Worm (Caenorhabditis elegans): ENCODE data around the gene C34C12.2.
"Not testable (repeated sequence)": the region's sequence is repeated elsewhere in the genome, so short reads cannot be mapped to it uniquely, and the experiment has no call there.

The C34C12.2 gene

ce11 chrIII:3452563-3453210, 899 bp upstream of the C34C12.2 start, which contains the start of the genes K01A11.3 and C34C12.12:
K01A11.3 (minus strand) TSS chrIII:3452613.
C34C12.12 (plus strand) TSS chrIII:3453194.
- no peak for TF ChIP-seq unc-62 (GFP tag; optimal IDR thresholded peaks at IDR 0.05)

ce11 chrIII:3454045-3454444, 459 bp downstream of the C34C12.2 start, which contains the start of gene C34C12.1:
C34C12.1 (plus strand) TSS chrIII:3454345.
- not testable (repeated sequence) for TF ChIP-seq unc-62 (GFP tag; optimal IDR thresholded peaks at IDR 0.05)

ce11 chrIII:3456226-3456625, 2.6 kb downstream of the C34C12.2 start:
- TF ChIP-seq unc-62 (GFP tag; optimal IDR thresholded peaks at IDR 0.05), result no peak

DNA sequence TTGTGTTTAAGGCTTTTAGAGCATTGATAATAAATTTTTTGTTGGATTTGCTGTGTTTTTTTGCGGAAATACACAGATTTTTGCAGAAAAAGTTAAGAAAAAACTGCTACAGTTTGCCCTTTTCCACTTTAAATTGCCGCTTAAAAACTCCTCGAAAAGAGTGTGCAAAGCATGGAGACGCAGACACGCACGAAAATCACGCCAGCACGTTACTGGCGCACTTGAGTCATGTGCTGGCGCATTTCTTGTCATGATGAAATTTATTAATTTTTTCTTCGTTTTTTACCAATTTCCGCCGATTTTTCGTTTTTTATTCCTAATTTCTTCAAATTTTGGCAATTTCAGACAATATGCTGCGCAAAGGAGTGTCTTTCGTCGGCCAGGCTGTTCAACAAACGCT, 6.5 kb downstream of the C34C12.2 start, which contains the start of gene C34C12.8:
C34C12.8 (plus strand) TSS at position 346 of the 400 bp plus-strand sequence.
- no peak for TF ChIP-seq unc-62 (GFP tag; optimal IDR thresholded peaks at IDR 0.05)

DNA sequence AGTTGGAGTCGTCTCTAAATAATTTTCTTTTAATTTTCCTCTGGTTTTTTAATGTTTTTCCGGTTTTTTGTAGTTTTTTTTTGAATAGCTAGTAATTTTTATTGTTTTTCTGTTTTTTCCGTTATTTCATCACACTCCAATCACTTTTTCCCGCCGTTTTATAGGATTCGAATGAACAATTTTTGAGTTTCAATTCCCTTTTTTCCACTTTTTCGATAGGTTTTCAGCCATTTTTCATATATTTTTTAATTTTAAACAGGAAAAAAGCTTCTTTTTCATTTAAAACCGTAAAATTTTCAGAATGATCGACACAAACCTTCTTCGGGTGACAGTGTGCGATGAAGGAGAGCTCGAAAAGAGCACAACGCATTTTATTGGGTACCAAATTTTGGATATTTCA, 7.8 kb downstream of the C34C12.2 start, which contains the start of gene pph-6:
pph-6 (plus strand) TSS at position 301 of the 400 bp plus-strand sequence.
- no peak for TF ChIP-seq unc-62 (GFP tag; optimal IDR thresholded peaks at IDR 0.05)

DNA sequence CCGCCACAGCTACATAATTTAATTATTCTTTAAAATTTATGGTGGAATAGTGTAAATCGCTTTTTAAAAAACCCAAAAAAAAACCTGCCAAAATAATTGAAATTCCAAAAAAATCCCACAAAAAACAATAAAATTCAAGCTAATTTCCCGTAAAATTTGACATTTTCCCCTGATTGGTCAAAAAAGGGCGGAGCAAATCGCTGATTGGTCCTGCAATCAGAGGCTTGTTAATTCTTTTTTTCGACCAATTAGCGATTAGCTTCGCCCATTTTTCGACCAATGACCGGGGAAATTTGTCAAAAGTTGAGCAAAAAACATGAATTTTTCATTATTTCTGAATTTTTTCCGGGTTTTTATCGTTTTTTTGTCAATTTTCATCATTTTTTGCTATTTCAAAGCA, 13.4 kb downstream of the C34C12.2 start:
- no peak for TF ChIP-seq unc-62 (GFP tag; optimal IDR thresholded peaks at IDR 0.05)

DNA sequence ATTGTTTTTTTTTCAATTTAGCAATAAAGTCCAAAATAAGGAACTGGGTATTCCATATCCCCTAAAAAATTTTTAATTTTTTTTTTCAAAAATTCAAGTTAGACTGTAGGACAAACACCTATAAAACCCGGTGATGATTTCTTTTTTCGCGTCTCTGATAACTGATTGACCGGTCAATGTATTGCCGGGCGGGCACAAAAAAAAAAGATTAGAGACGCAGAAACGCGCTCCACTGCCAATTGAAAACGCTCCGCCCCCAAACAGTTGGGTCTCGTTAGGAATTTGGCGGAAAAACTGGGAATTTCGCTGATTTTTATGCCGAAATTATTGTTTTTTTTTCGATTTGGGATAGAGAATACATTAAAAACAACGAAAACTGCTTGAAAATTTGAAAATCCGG, 14.8 kb downstream of the C34C12.2 start:
- TF ChIP-seq unc-62 (GFP tag; optimal IDR thresholded peaks at IDR 0.05), result no peak

ce11 chrIII:3469646-3470045, 16.1 kb downstream of the C34C12.2 start, which contains the start of gene smim-14:
smim-14 (minus strand) TSS chrIII:3469746.
- no peak for TF ChIP-seq unc-62 (GFP tag; optimal IDR thresholded peaks at IDR 0.05)

DNA sequence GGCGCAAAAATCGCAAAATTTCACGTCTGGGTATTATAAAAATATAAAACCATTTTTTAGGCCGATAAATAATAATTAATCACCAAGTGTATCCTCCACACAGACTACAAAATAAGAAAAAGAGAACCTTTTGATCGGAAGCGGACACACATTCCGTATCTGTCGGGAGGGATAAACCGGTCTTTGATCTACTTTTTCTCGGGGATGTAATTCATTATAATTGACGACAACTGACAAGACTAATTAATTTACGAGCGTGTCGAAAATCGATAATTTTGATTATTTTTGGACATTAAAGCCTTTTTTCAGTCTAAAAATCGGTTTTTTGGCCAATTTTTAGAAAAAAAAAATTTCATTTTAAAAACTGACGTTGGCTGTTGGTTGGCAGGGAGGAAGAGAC, 16.8 kb downstream of the C34C12.2 start:
- TF ChIP-seq unc-62 (GFP tag; optimal IDR thresholded peaks at IDR 0.05), result no peak

ce11 chrIII:3470973-3471372, 17.4 kb downstream of the C34C12.2 start:
- no peak for TF ChIP-seq unc-62 (GFP tag; optimal IDR thresholded peaks at IDR 0.05)

- TF ChIP-seq unc-62 (GFP tag; optimal IDR thresholded peaks at IDR 0.05), result no peak
Measured at ce11 chrIII:3471403-3472053, 17.9 kb downstream of the C34C12.2 start, which contains the start of gene rsu-1. rsu-1 (plus strand) TSS chrIII:3472003.

ce11 chrIII:3475014-3475413, 21.4 kb downstream of the C34C12.2 start:
- TF ChIP-seq unc-62 (GFP tag; optimal IDR thresholded peaks at IDR 0.05), result no peak

DNA sequence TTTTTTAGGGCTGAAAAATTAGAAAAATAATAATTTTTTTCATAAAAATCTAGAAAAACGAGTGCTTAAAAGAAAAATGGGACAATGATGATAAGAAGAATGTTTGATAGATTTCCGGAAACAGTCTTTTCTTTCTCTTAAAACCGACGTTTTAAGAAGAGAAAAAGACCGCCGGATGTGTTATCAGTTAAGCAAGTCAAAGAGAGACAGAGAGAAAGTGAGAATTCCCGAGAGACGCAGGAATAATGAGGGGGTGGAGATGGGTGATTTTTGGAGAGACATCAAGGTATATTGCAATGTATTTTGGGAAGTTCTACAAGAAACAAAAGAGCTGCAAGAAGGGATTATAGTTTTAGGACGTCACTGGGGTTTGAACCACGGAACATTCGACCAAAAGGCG, 21.9 kb downstream of the C34C12.2 start, which contains the start of gene C34C12.9:
C34C12.9 (minus strand) TSS at position 16 of the 400 bp plus-strand sequence.
- TF ChIP-seq unc-62 (GFP tag; optimal IDR thresholded peaks at IDR 0.05), result no peak

DNA sequence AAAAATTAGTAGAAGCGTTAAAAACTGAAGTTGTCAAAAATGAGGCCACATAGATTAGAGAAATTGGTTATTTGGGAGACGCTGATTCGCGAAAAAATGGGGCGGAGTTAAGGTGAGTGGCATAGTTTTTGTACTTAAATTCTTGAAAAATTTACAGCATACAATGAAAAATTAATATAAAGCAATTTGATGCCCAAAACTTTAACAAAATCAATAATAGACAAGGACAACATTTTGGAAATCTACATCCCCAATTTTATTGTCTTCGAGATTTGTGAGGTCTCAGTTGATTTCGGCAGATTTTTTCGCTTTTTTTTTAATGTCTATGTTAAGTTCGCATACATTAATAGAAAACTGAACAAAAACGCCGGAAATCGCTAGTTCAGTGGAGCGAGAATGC, 22.7 kb downstream of the C34C12.2 start:
- TF ChIP-seq unc-62 (GFP tag; optimal IDR thresholded peaks at IDR 0.05), result no peak

DNA sequence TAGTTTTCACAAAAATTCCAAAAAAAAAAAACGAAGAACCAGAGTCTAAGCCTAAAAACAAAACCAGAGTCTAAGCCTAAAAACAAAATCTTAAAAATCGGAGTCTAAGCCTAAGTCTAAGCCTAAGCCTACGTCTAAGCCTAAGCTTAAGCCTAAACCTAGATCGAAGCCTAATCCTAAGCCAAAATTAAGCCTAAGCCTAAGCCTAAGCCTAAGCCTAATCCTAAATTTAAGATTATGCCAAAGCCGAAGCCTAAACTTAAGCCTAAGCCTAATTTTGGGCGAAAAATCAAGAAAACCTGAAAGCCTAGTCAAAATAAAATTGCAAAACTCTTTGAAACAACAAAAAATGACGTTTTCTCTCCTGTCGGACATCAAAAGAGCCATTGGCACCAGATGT, 23.8 kb downstream of the C34C12.2 start:
- no peak for TF ChIP-seq unc-62 (GFP tag; optimal IDR thresholded peaks at IDR 0.05)

ce11 chrIII:3478795-3479398, 25.3 kb downstream of the C34C12.2 start:
- TF ChIP-seq unc-62 (GFP tag; optimal IDR thresholded peaks at IDR 0.05), result no peak
